Worm (Caenorhabditis elegans): Measurements from ENCODE around the gene T22G5.1.

The T22G5.1 gene

ce11 chrV:13907557-13908104 is 31.0 kb downstream of the T22G5.1 start (continued):
- TF ChIP-seq ztf-11 (tag; optimal IDR thresholded peaks at IDR 0.05), result no peak
- TF ChIP-seq nhr-11 (tag; optimal IDR thresholded peaks at IDR 0.05), result no peak
- peak; percentile 46 for TF ChIP-seq nhr-21 (tag; optimal IDR thresholded peaks at IDR 0.05)
- TF ChIP-seq lin-11 (tag; optimal IDR thresholded peaks at IDR 0.05), result no peak
- peak; percentile 21 for TF ChIP-seq C34F6.9 (tag; optimal IDR thresholded peaks at IDR 0.05)
- TF ChIP-seq nhr-10 (tag; optimal IDR thresholded peaks at IDR 0.05), result no peak
- peak; percentile 64 for TF ChIP-seq gmeb-1 (tag; optimal IDR thresholded peaks at IDR 0.05)
- TF ChIP-seq egl-27 (tag; optimal IDR thresholded peaks at IDR 0.05), result no peak
- TF ChIP-seq lsy-2 (tag; optimal IDR thresholded peaks at IDR 0.05), result peak in 1 of 2 experiments; percentile 60
- no peak for TF ChIP-seq ZK546.5 (tag; optimal IDR thresholded peaks at IDR 0.05)

- peak; percentile 8 for TF ChIP-seq sma-9 (GFP tag; optimal IDR thresholded peaks at IDR 0.05)
- TF ChIP-seq sma-9 (tag; optimal IDR thresholded peaks at IDR 0.05), result no peak
- peak in 1 of 2 experiments; percentile 38 for TF ChIP-seq lsy-2 (tag; optimal IDR thresholded peaks at IDR 0.05)
- TF ChIP-seq ama-1 (optimal IDR thresholded peaks at IDR 0.05), result peak; percentile 92
- no peak for TF ChIP-seq ztf-1 (GFP tag; conservative IDR thresholded peaks at IDR 0.05)
- TF ChIP-seq ztf-4 (tag; optimal IDR thresholded peaks at IDR 0.05), result peak; percentile 66
- peak; percentile 29 for TF ChIP-seq Y55F3AM.14 (GFP tag; optimal IDR thresholded peaks at IDR 0.05)
These were observed 31.7 kb downstream of the T22G5.1 start for ce11 chrV:13908120-13908915.

- TF ChIP-seq ztf-4 (tag; optimal IDR thresholded peaks at IDR 0.05) (no peak), ama-1 (optimal IDR thresholded peaks at IDR 0.05) (no peak), nhr-129 (tag; optimal IDR thresholded peaks at IDR 0.05) (no peak)
These were observed 32.2 kb downstream of the T22G5.1 start, which contains the start of gene C06B3.6 for ce11 chrV:13908916-13909176. Gene C06B3.6 (minus strand): TSS chrV:13908967.

ce11 chrV:13909400-13909799 is 32.8 kb downstream of the T22G5.1 start, which contains the start of gene C06B3.7:
Gene C06B3.7 (plus strand): TSS chrV:13909686.
- peak; percentile 85 for TF ChIP-seq sem-4 (tag; optimal IDR thresholded peaks at IDR 0.05)
- no peak for TF ChIP-seq ztf-1 (GFP tag; conservative IDR thresholded peaks at IDR 0.05)
- TF ChIP-seq R02D3.7 (tag; optimal IDR thresholded peaks at IDR 0.05), result no peak
- no peak for TF ChIP-seq alr-1 (tag; optimal IDR thresholded peaks at IDR 0.05)
- TF ChIP-seq nhr-21 (tag; optimal IDR thresholded peaks at IDR 0.05), result peak; percentile 93
- no peak for TF ChIP-seq mbf-1 (tag; optimal IDR thresholded peaks at IDR 0.05)
- peak; percentile 75 for TF ChIP-seq ztf-4 (tag; optimal IDR thresholded peaks at IDR 0.05)
- peak; percentile 21 for TF ChIP-seq skn-1 (tag; optimal IDR thresholded peaks at IDR 0.05)
- peak; percentile 47 for TF ChIP-seq lin-13 (GFP tag; optimal IDR thresholded peaks at IDR 0.05)
- TF ChIP-seq gmeb-1 (tag; optimal IDR thresholded peaks at IDR 0.05), result peak; percentile 61
- TF ChIP-seq sma-9 (GFP tag; optimal IDR thresholded peaks at IDR 0.05), result peak; percentile 96
- TF ChIP-seq sma-9 (tag; optimal IDR thresholded peaks at IDR 0.05), result no peak
- peak; percentile 77 for TF ChIP-seq fos-1 (tag; optimal IDR thresholded peaks at IDR 0.05)
- no peak for TF ChIP-seq elt-3 (tag; optimal IDR thresholded peaks at IDR 0.05)
- TF ChIP-seq egl-27 (tag; optimal IDR thresholded peaks at IDR 0.05), result peak; percentile 45
- peak; percentile 15 to 89 for TF ChIP-seq lsy-2 (tag; optimal IDR thresholded peaks at IDR 0.05)
- TF ChIP-seq nhr-77 (tag; optimal IDR thresholded peaks at IDR 0.05), result no peak
- TF ChIP-seq nhr-6 (tag; optimal IDR thresholded peaks at IDR 0.05), result no peak
- no peak for TF ChIP-seq nhr-10 (tag; optimal IDR thresholded peaks at IDR 0.05)
- peak; percentile 65 for TF ChIP-seq F13H6.1 (tag; optimal IDR thresholded peaks at IDR 0.05)
- TF ChIP-seq snpc-4 (tag; optimal IDR thresholded peaks at IDR 0.05), result peak; percentile 46
- TF ChIP-seq ceh-82 (tag; optimal IDR thresholded peaks at IDR 0.05), result no peak
- TF ChIP-seq elt-1 (tag; optimal IDR thresholded peaks at IDR 0.05), result no peak
- TF ChIP-seq nhr-237 (tag; optimal IDR thresholded peaks at IDR 0.05), result no peak
- peak; percentile 24 for TF ChIP-seq mab-5 (tag; optimal IDR thresholded peaks at IDR 0.05)
- peak; percentile 99 for TF ChIP-seq nhr-129 (tag; optimal IDR thresholded peaks at IDR 0.05)
- TF ChIP-seq ZK546.5 (tag; optimal IDR thresholded peaks at IDR 0.05), result no peak
- no peak for TF ChIP-seq aly-2 (tag; optimal IDR thresholded peaks at IDR 0.05)
- no peak for TF ChIP-seq lin-39 (tag; optimal IDR thresholded peaks at IDR 0.05)
- TF ChIP-seq unc-39 (tag; optimal IDR thresholded peaks at IDR 0.05), result no peak
- peak; percentile 88 for TF ChIP-seq sma-3 (GFP tag; optimal IDR thresholded peaks at IDR 0.05)
- TF ChIP-seq crh-2 (tag; optimal IDR thresholded peaks at IDR 0.05), result peak; percentile 95
- peak; percentile 75 for TF ChIP-seq ama-1 (optimal IDR thresholded peaks at IDR 0.05)
- TF ChIP-seq C34F6.9 (tag; optimal IDR thresholded peaks at IDR 0.05), result peak; percentile 91
- peak; percentile 73 for TF ChIP-seq unc-55 (GFP tag; optimal IDR thresholded peaks at IDR 0.05)
- TF ChIP-seq peb-1 (tag; optimal IDR thresholded peaks at IDR 0.05), result no peak
- no peak for TF ChIP-seq unc-62 (GFP tag; optimal IDR thresholded peaks at IDR 0.05)
- TF ChIP-seq nhr-12 (tag; optimal IDR thresholded peaks at IDR 0.05), result no peak
- no peak for TF ChIP-seq zag-1 (tag; optimal IDR thresholded peaks at IDR 0.05)
- no peak for TF ChIP-seq dmd-4 (tag; optimal IDR thresholded peaks at IDR 0.05)
- TF ChIP-seq mdl-1 (tag; optimal IDR thresholded peaks at IDR 0.05), result peak in 1 of 2 experiments; percentile 74
